Worm (Caenorhabditis elegans): ENCODE data around the gene K03D3.2.
A peak's percentile ranks its signal among the peaks of the same experiment; 100 is the strongest.

K03D3.2 gene

DNA sequence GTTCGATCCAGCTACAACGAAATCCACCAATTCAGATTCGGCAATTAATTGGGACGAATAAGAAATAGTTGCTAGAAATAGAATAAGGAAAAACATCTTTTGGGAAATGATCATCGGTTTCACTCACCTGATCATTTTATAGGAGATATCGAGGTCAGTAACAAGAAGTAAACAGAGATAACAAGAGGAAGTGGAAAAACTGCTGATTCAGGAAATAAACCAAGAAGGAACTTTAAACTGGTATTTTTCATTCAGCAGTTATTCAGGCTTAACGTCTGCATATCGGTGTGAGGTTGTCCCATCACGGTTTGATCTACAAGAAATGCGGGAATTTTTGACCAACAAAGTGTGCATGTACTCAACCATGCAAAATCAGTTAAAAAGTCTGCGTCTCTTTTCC, at the start of gene K03D3.2:
Gene K03D3.2 (minus strand): TSS at position 101 of the 400 bp plus-strand sequence.
- TF ChIP-seq unc-98 (GFP tag; IDR thresholded peaks at IDR 0.05) = no peak
- TF ChIP-seq nhr-71 (tag; optimal IDR thresholded peaks at IDR 0.05) = no peak
- no peak for TF ChIP-seq nhr-76 (tag; optimal IDR thresholded peaks at IDR 0.05)
- TF ChIP-seq tbx-2 (tag; optimal IDR thresholded peaks at IDR 0.05) = no peak
- TF ChIP-seq dpl-1 (GFP tag; optimal IDR thresholded peaks at IDR 0.05) = no peak
- TF ChIP-seq aha-1 (tag; optimal IDR thresholded peaks at IDR 0.05) = no peak
- TF ChIP-seq C16A3.4 (tag; optimal IDR thresholded peaks at IDR 0.05) = no peak
- TF ChIP-seq unc-62 (GFP tag; optimal IDR thresholded peaks at IDR 0.05) = no peak
- no peak for TF ChIP-seq rnt-1 (tag; optimal IDR thresholded peaks at IDR 0.05)
- no peak for TF ChIP-seq skn-1 (tag; optimal IDR thresholded peaks at IDR 0.05)
- no peak for TF ChIP-seq nhr-28 (tag; optimal IDR thresholded peaks at IDR 0.05)

DNA sequence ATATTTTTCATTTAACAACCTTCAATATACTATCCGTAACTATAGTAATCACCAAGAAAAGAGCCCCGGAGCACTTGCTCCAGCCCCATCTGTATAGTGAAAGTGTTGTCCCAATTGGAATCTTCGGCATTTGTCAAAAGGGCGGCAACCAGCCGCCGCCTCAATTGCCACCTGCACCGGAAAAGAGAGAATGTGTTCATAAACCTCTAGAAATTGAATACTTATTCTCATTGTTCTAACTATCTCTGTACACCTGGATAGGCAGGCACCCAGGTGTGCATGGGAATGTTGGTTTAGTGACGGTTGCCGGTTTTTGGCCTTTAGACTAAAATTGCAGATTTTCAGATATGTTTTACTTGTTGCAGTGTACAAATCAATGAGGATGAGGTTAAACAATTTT, 49.5 kb upstream of the K03D3.2 start:
- TF ChIP-seq efl-1 (optimal IDR thresholded peaks at IDR 0.05) (no peak), efl-1 (GFP tag; optimal IDR thresholded peaks at IDR 0.05 in 1 of 2) (peak in 1 of 2 experiments; percentile 77), jun-1 (tag; optimal IDR thresholded peaks at IDR 0.05) (no peak)

DNA sequence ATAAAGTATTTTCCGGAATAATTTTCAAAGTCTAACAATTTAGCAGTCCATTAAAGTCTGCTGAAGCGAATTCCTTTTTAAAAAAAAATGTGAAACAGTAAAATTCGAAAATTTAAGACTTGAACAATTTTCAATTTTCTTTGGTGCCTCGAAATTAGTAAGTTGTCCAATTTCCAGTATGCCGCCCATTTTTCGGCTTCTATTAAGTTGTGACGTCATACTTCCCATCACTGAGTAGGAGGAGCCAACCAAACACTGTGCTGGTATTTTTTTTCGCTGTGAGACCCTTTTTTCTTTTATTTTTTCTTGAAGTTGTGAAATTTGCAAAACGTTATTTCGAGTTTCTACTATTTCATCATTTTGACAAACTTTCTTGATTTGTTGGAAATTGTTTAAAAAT, 42.2 kb upstream of the K03D3.2 start:
- TF ChIP-seq ceh-90 (tag; optimal IDR thresholded peaks at IDR 0.05) (no peak), lin-15B (tag; optimal IDR thresholded peaks at IDR 0.05) (no peak), ama-1 (optimal IDR thresholded peaks at IDR 0.05) (no peak), C04F5.9 (tag; optimal IDR thresholded peaks at IDR 0.05) (no peak), C16A3.4 (tag; optimal IDR thresholded peaks at IDR 0.05) (no peak), efl-1 (optimal IDR thresholded peaks at IDR 0.05) (no peak), efl-1 (GFP tag; optimal IDR thresholded peaks at IDR 0.05 in 1 of 2) (peak in 1 of 2 experiments; percentile 79), mdl-1 (tag; optimal IDR thresholded peaks at IDR 0.05) (no peak)

DNA sequence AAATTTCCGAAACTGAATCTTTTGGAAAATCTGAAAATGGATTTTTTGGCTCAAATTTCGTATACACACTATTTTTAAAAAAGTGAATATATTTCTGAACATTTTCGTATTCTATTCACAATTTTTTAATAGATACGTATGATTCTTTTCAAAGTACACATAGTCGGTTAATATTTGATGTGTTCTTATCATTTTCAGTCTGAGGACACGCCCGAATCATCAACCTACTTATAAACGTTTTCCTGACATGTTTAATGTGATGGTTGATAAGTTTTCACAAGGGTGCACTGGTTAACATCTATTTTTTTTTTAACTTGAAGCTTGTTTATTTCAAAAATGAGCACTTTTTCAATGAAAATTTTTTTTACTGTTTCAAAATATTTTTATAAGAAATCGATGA, 36.2 kb upstream of the K03D3.2 start:
- no peak for TF ChIP-seq ceh-8 (GFP tag; optimal IDR thresholded peaks at IDR 0.05)
- TF ChIP-seq mep-1 (tag; optimal IDR thresholded peaks at IDR 0.05) = no peak
- TF ChIP-seq lin-15B (tag; optimal IDR thresholded peaks at IDR 0.05) = no peak
- no peak for TF ChIP-seq ceh-63 (GFP tag; optimal IDR thresholded peaks at IDR 0.05)
- no peak for TF ChIP-seq swsn-7 (tag; optimal IDR thresholded peaks at IDR 0.05)
- TF ChIP-seq blmp-1 (tag; optimal IDR thresholded peaks at IDR 0.05) = no peak
- TF ChIP-seq lsy-2 (tag; optimal IDR thresholded peaks at IDR 0.05) = no peak
- no peak for TF ChIP-seq Y116A8C.19 (tag; optimal IDR thresholded peaks at IDR 0.05; ENCODE audit: borderline replicate concordance)
- TF ChIP-seq mef-2 (tag; optimal IDR thresholded peaks at IDR 0.05) = no peak
- no peak for TF ChIP-seq lin-35 (GFP tag; optimal IDR thresholded peaks at IDR 0.05)
- TF ChIP-seq dpl-1 (GFP tag; optimal IDR thresholded peaks at IDR 0.05) = no peak
- no peak for TF ChIP-seq egl-13 (tag; optimal IDR thresholded peaks at IDR 0.05)
- TF ChIP-seq vab-15 (tag; optimal IDR thresholded peaks at IDR 0.05) = no peak
- TF ChIP-seq alr-1 (tag; optimal IDR thresholded peaks at IDR 0.05; ENCODE audit: borderline replicate concordance) = no peak
- TF ChIP-seq ama-1 (optimal IDR thresholded peaks at IDR 0.05) = no peak
- TF ChIP-seq nhr-85 (tag) = no peak
- no peak for TF ChIP-seq C16A3.4 (tag; optimal IDR thresholded peaks at IDR 0.05)
- TF ChIP-seq C34B4.2 (tag; optimal IDR thresholded peaks at IDR 0.05) = no peak

DNA sequence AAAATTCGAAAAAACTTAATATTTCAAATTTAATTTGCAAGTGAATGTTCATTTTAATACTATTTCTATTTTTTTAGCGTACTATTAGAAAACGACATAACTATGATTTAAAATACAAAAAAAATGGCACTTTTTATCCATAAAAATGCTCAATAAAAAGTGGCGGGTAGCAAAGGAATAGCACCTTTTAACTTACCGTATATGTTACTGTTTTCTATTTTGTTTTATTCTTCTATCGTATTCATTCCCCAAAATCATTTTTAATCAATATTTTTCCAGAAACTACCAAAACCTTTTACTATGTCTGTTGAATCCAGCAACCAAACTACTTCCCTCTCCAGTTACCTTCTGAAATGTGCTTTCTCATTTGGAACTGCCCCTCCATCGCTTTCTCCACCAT, 22.3 kb upstream of the K03D3.2 start, which contains the start of gene C35D6.4:
Gene C35D6.4 (plus strand): TSS at position 301 of the 400 bp plus-strand sequence.
- TF ChIP-seq mdl-1 (tag; optimal IDR thresholded peaks at IDR 0.05) = no peak
- no peak for TF ChIP-seq snpc-4 (tag; optimal IDR thresholded peaks at IDR 0.05)
- TF ChIP-seq nhr-237 (tag; optimal IDR thresholded peaks at IDR 0.05) = no peak
- TF ChIP-seq sptf-1 (tag; optimal IDR thresholded peaks at IDR 0.05) = no peak
- no peak for TF ChIP-seq snu-23 (GFP tag; optimal IDR thresholded peaks at IDR 0.05)
- no peak for TF ChIP-seq fkh-10 (GFP tag; optimal IDR thresholded peaks at IDR 0.05)
- no peak for TF ChIP-seq pqm-1 (tag; optimal IDR thresholded peaks at IDR 0.05)
- TF ChIP-seq lin-35 (GFP tag; optimal IDR thresholded peaks at IDR 0.05) = no peak
- no peak for TF ChIP-seq lin-14 (GFP tag; optimal IDR thresholded peaks at IDR 0.05)
- no peak for TF ChIP-seq C16A3.4 (tag; optimal IDR thresholded peaks at IDR 0.05)
- TF ChIP-seq mab-9 (GFP tag; IDR thresholded peaks at IDR 0.05) = no peak
- no peak for TF ChIP-seq elt-3 (tag; optimal IDR thresholded peaks at IDR 0.05)
